Fruit fly (Drosophila melanogaster): Measurements from ENCODE around the gene Cph.

- no peak for TF ChIP-seq Hr4 (GFP tag; optimal IDR thresholded peaks at IDR 0.05)
- no peak for TF ChIP-seq vri (GFP tag; optimal IDR thresholded peaks at IDR 0.05)
- no peak for TF ChIP-seq CG6163 (GFP tag; IDR thresholded peaks at IDR 0.05)
- no peak for TF ChIP-seq OdsH (GFP tag; optimal IDR thresholded peaks at IDR 0.05)
- TF ChIP-seq achi (GFP tag; optimal IDR thresholded peaks at IDR 0.05) = no peak
- no peak for TF ChIP-seq CG11762 (GFP tag; optimal IDR thresholded peaks at IDR 0.05; ENCODE audit: insufficient read depth)
- TF ChIP-seq CG16779 (tag; optimal IDR thresholded peaks at IDR 0.05) = no peak
Measured at dm6 chrX:7189519-7189918, 52.0 kb downstream of the Cph start.
